Fruit fly (Drosophila melanogaster) whole organism, embryonic: ENCODE data around the gene mRpL30.

Experiments used
- Ada2b ChIP-seq: fragments of 200-800 bp; sonication (Bioruptor generic); IDR thresholded peaks from 2 replicates; pipeline ENCODE4 v1.3.6; 2022; ENCODE audit warnings: missing biosample characterization, missing genetic modification characterization
- Bgb ChIP-seq: fragments of 200-800 bp; sonication (Bioruptor generic); IDR thresholded peaks from 2 replicates; pipeline ENCODE4 v1.3.6; 2022; ENCODE audit warnings: missing biosample characterization, missing genetic modification characterization; ENCODE audit not compliant: partially characterized antibody
- CG14441 ChIP-seq: fragments of 200-800 bp; sonication (Bioruptor generic); IDR thresholded peaks from 2 replicates; pipeline ENCODE4 v1.3.6; 2022; ENCODE audit warnings: missing biosample characterization, missing genetic modification characterization
- CG1529 ChIP-seq: fragments of 200-800 bp; sonication (Bioruptor generic); optimal IDR thresholded peaks from 3 replicates; lab custom pipeline; 2018; ENCODE audit warnings: missing biosample characterization, missing genetic modification characterization
- CG15479 ChIP-seq: fragments of 200-800 bp; sonication (Bioruptor generic); optimal IDR thresholded peaks from 3 replicates; lab custom pipeline; 2019; ENCODE audit warnings: missing biosample characterization, mild to moderate bottlenecking, missing genetic modification characterization, moderate library complexity
- CG16779 ChIP-seq: fragments of 200-800 bp; sonication (Bioruptor generic); IDR thresholded peaks from 2 replicates; pipeline ENCODE4 v1.3.6; 2022; ENCODE audit warnings: missing biosample characterization, missing genetic modification characterization
- CG17328 ChIP-seq: fragments of 200-800 bp; sonication (Bioruptor generic); IDR thresholded peaks from 2 replicates; pipeline ENCODE4 v1.3.6; 2022; ENCODE audit warnings: missing biosample characterization, missing genetic modification characterization
- CG18476 ChIP-seq: fragments of 200-800 bp; sonication (Bioruptor generic); optimal IDR thresholded peaks from 2 replicates; lab custom pipeline; 2016; ENCODE audit warnings: missing biosample characterization, mild to moderate bottlenecking, missing genetic modification characterization
- CG31441 ChIP-seq: fragments of 200-800 bp; sonication (Bioruptor generic); IDR thresholded peaks from 2 replicates; pipeline ENCODE4 v1.3.6; 2022; ENCODE audit warnings: missing biosample characterization, missing genetic modification characterization
- CG33557 ChIP-seq: fragments of 200-800 bp; sonication (Bioruptor generic); optimal IDR thresholded peaks from 2 replicates; lab custom pipeline; 2019; ENCODE audit warnings: missing biosample characterization, mild to moderate bottlenecking, missing genetic modification characterization, moderate library complexity
- CG4424 ChIP-seq: fragments of 200-800 bp; sonication (Bioruptor generic); optimal IDR thresholded peaks from 3 replicates; lab custom pipeline; 2016; ENCODE audit warnings: missing biosample characterization, missing genetic modification characterization
- CG7271 ChIP-seq: fragments of 200-800 bp; sonication (Bioruptor generic); optimal IDR thresholded peaks from 2 replicates; lab custom pipeline; 2018; ENCODE audit warnings: missing biosample characterization, mild to moderate bottlenecking, missing genetic modification characterization, moderate library complexity
- CG7839 ChIP-seq: fragments of 200-800 bp; sonication (Bioruptor generic); optimal IDR thresholded peaks from 3 replicates; lab custom pipeline; 2018; ENCODE audit warnings: missing biosample characterization, mild to moderate bottlenecking, missing genetic modification characterization, moderate library complexity
- CG7928 ChIP-seq: fragments of 200-800 bp; sonication (Bioruptor generic); optimal IDR thresholded peaks from 2 replicates; lab custom pipeline; 2017; ENCODE audit warnings: missing biosample characterization, mild to moderate bottlenecking, missing genetic modification characterization
- CG7963 ChIP-seq: fragments of 200-800 bp; sonication (Bioruptor generic); IDR thresholded peaks from 3 replicates; pipeline ENCODE4 v1.3.6; 2022; ENCODE audit warnings: missing biosample characterization, missing genetic modification characterization; ENCODE audit not compliant: partially characterized antibody
- CG8290 ChIP-seq, 3 experiments: fragments of 200-800 bp; sonication (Bioruptor generic); optimal IDR thresholded peaks; 2 replicates each; lab custom pipeline; 2016 to 2019; ENCODE audit warnings: missing biosample characterization in 3 of 3, missing genetic modification characterization in 3 of 3, mild to moderate bottlenecking in 2 of 3, moderate library complexity in 1 of 3
- CG9932 ChIP-seq: fragments of 200-800 bp; sonication (Bioruptor generic); IDR thresholded peaks from 2 replicates; pipeline ENCODE4 v1.3.6; 2022; ENCODE audit warnings: missing biosample characterization, missing genetic modification characterization
- E2f1 ChIP-seq: fragments of 200-800 bp; sonication (Bioruptor generic); IDR thresholded peaks from 2 replicates; pipeline ENCODE4 v1.3.6; 2022; ENCODE audit warnings: missing biosample characterization, missing genetic modification characterization
- Fer1 ChIP-seq: fragments of 200-800 bp; sonication (Bioruptor generic); optimal IDR thresholded peaks from 2 replicates; lab custom pipeline; 2017; ENCODE audit warnings: missing biosample characterization, mild to moderate bottlenecking, missing genetic modification characterization
- Oli ChIP-seq: fragments of 200-800 bp; sonication (Bioruptor generic); optimal IDR thresholded peaks from 2 replicates; lab custom pipeline; 2018; ENCODE audit warnings: missing biosample characterization, mild to moderate bottlenecking, missing genetic modification characterization, moderate library complexity
- Pdp1 ChIP-seq, 2 experiments: fragments of 200-800 bp; sonication (Bioruptor generic); optimal IDR thresholded peaks; 3 replicates each; lab custom pipeline; 2016; ENCODE audit warnings: missing biosample characterization in 2 of 2, missing genetic modification characterization in 2 of 2, mild to moderate bottlenecking in 1 of 2, moderate library complexity in 1 of 2
- Rx ChIP-seq: fragments of 200-800 bp; sonication (Bioruptor generic); IDR thresholded peaks from 2 replicates; pipeline ENCODE4 v1.3.6; 2022; ENCODE audit warnings: missing biosample characterization, missing genetic modification characterization
- Side ChIP-seq: fragments of 200-800 bp; sonication (Bioruptor generic); optimal IDR thresholded peaks from 2 replicates; lab custom pipeline; 2016; ENCODE audit warnings: missing biosample characterization, missing genetic modification characterization
- Tbp ChIP-seq: fragments of >200 bp; optimal IDR thresholded peaks from 2 replicates; lab custom pipeline; 2018; ENCODE audit warnings: missing biosample characterization, missing genetic modification characterization
- Xbp1 ChIP-seq: fragments of 200-800 bp; sonication (Bioruptor generic); optimal IDR thresholded peaks from 3 replicates; lab custom pipeline; 2016; ENCODE audit warnings: missing biosample characterization, mild to moderate bottlenecking, missing genetic modification characterization
- bigmax ChIP-seq: fragments of 200-800 bp; sonication (Bioruptor generic); optimal IDR thresholded peaks from 2 replicates; lab custom pipeline; 2018; ENCODE audit warnings: missing biosample characterization, mild to moderate bottlenecking, missing genetic modification characterization
- cas ChIP-seq: fragments of 200-800 bp; sonication (Bioruptor generic); IDR thresholded peaks from 2 replicates; pipeline ENCODE4 v1.3.6; 2022; ENCODE audit warnings: missing biosample characterization, missing genetic modification characterization
- chn ChIP-seq: fragments of 200-800 bp; sonication (Bioruptor generic); optimal IDR thresholded peaks from 2 replicates; lab custom pipeline; 2016; ENCODE audit warnings: missing biosample characterization, missing genetic modification characterization
- crc ChIP-seq: fragments of 200-800 bp; sonication (Bioruptor generic); optimal IDR thresholded peaks from 2 replicates; lab custom pipeline; 2016; ENCODE audit warnings: missing biosample characterization, missing genetic modification characterization
- crp ChIP-seq, 2 experiments: fragments of 200-800 bp; sonication (Bioruptor generic); optimal IDR thresholded peaks; 2 replicates in 1 of 2; 3 replicates in 1 of 2; lab custom pipeline; 2017; ENCODE audit warnings: missing biosample characterization in 2 of 2, missing genetic modification characterization in 2 of 2, mild to moderate bottlenecking in 1 of 2, moderate library complexity in 1 of 2
- fd96Cb ChIP-seq: fragments of 200-800 bp; sonication (Bioruptor generic); optimal IDR thresholded peaks from 2 replicates; lab custom pipeline; 2018; ENCODE audit warnings: missing biosample characterization, mild to moderate bottlenecking, missing genetic modification characterization, moderate library complexity
- gro ChIP-seq: fragments of 200-800 bp; sonication (Bioruptor generic); optimal IDR thresholded peaks from 2 replicates; lab custom pipeline; 2016; ENCODE audit warnings: missing biosample characterization, missing genetic modification characterization
- h ChIP-seq: fragments of >200 bp; optimal IDR thresholded peaks from 2 replicates; lab custom pipeline; 2017
- hb ChIP-seq: fragments of 200-800 bp; sonication (Bioruptor generic); IDR thresholded peaks from 3 replicates; pipeline ENCODE4 v1.3.6; 2022; ENCODE audit warnings: missing biosample characterization, missing genetic modification characterization; ENCODE audit not compliant: partially characterized antibody
- hth ChIP-seq: fragments of >200 bp; optimal IDR thresholded peaks from 2 replicates; lab custom pipeline; 2017; ENCODE audit warnings: inconsistent platforms
- klu ChIP-seq: fragments of 200-800 bp; sonication (Bioruptor generic); IDR thresholded peaks from 2 replicates; pipeline ENCODE4 v1.3.6; 2022; ENCODE audit warnings: missing biosample characterization, missing genetic modification characterization
- knrl ChIP-seq: fragments of 200-800 bp; sonication (Bioruptor generic); IDR thresholded peaks from 3 replicates; pipeline ENCODE4 v1.3.6; 2022; ENCODE audit warnings: missing biosample characterization, missing genetic modification characterization; ENCODE audit not compliant: partially characterized antibody
- nerfin-1 ChIP-seq: fragments of 200-800 bp; sonication (Bioruptor generic); optimal IDR thresholded peaks from 3 replicates; lab custom pipeline; 2019; ENCODE audit warnings: missing biosample characterization, mild to moderate bottlenecking, missing genetic modification characterization, moderate library complexity
- nom ChIP-seq: fragments of 200-800 bp; sonication (Bioruptor generic); optimal IDR thresholded peaks from 2 replicates; lab custom pipeline; 2017; ENCODE audit warnings: missing biosample characterization, missing genetic modification characterization, mild to moderate bottlenecking, moderate library complexity, missing genetic modification reagents
- peb ChIP-seq: fragments of 200-800 bp; sonication (Bioruptor generic); IDR thresholded peaks from 2 replicates; pipeline ENCODE4 v1.3.6; 2022; ENCODE audit warnings: missing biosample characterization, missing genetic modification characterization
- pho ChIP-seq: fragments of 200-800 bp; sonication (Bioruptor generic); optimal IDR thresholded peaks from 2 replicates; lab custom pipeline; 2016; ENCODE audit warnings: missing biosample characterization, missing genetic modification characterization
- ranshi ChIP-seq: fragments of 200-800 bp; sonication (Bioruptor generic); IDR thresholded peaks from 2 replicates; pipeline ENCODE4 v1.3.6; 2022; ENCODE audit warnings: missing biosample characterization, missing genetic modification characterization
- sc ChIP-seq, 3 experiments: fragments of >200 bp in 2 of 3; fragments of 200-800 bp in 1 of 3; sonication (Bioruptor generic) in 1 of 3; optimal IDR thresholded peaks; 2 replicates in 2 of 3; 3 replicates in 1 of 3; lab custom pipeline; 2017; ENCODE audit warnings: mild to moderate bottlenecking in 1 of 3, missing biosample characterization in 1 of 3, missing genetic modification characterization in 1 of 3, missing genetic modification reagents in 1 of 3
- sens-2 ChIP-seq: fragments of 200-800 bp; sonication (Bioruptor generic); IDR thresholded peaks from 2 replicates; pipeline ENCODE4 v1.3.6; 2022; ENCODE audit warnings: missing biosample characterization, missing genetic modification characterization
- seq ChIP-seq: fragments of 200-800 bp; sonication (Bioruptor generic); IDR thresholded peaks from 2 replicates; pipeline ENCODE4 v1.3.6; 2022; ENCODE audit warnings: missing biosample characterization, missing genetic modification characterization
- sima ChIP-seq: fragments of 200-800 bp; sonication (Bioruptor generic); optimal IDR thresholded peaks from 2 replicates; lab custom pipeline; 2016; ENCODE audit warnings: missing biosample characterization, missing genetic modification characterization
- ssp ChIP-seq: fragments of 200-800 bp; sonication (Bioruptor generic); IDR thresholded peaks from 2 replicates; pipeline ENCODE4 v1.3.6; 2022; ENCODE audit warnings: missing biosample characterization, missing genetic modification characterization
- unpg ChIP-seq: fragments of 200-800 bp; sonication (Bioruptor generic); optimal IDR thresholded peaks from 3 replicates; lab custom pipeline; 2018; ENCODE audit warnings: missing biosample characterization, mild to moderate bottlenecking, missing genetic modification characterization, moderate library complexity
- zfh2 ChIP-seq: fragments of 200-800 bp; sonication (Bioruptor generic); optimal IDR thresholded peaks from 2 replicates; lab custom pipeline; 2016; ENCODE audit warnings: missing biosample characterization, missing genetic modification characterization

mRpL30 gene

DNA sequence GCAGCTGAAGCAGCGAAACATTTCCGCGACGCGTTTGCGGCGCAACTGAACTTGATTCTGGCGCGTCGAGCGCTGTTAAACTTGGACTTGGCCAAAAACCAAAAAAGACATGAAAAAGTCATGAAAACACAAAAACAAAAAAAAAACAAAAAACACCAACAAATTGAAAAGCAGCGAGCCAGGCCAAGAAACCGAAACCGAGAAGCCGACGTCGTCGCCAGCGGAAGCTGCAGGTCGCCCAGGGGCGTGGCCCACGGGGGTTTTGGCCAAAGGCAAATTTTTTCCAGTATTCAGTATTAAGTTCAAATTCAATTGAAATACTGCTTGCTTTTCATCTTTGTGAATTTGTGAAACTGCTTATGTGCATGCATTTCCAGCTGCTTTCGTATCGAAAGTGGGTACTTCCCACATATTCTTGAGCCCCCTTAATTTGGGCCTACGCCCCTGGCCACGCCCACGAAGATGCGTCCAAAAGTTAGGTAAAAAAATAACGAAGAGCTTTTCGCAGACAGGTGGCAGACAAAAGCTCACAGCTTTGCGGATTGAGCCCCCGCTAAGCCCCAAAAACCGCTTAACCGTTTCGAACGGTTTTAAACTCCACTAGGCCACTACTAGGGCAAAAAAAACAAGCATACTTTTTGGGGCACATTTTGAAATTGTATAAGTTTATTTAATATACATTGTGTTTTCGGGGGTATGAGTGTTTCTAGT is 19.1 kb downstream of the mRpL30 start, which contains the start of gene CG3009:
Gene CG3009, minus strand, starts transcription at position 51 of the 711 bp plus-strand sequence.
- TF ChIP-seq Xbp1 (GFP tag; lab: Kevin White, UChicago), result peak; percentile 98
- peak; percentile 92 for TF ChIP-seq sens-2 (GFP tag; lab: Robert Waterston, UW)
- TF ChIP-seq CG4424 (GFP tag; lab: Kevin White, UChicago), result peak; percentile 97
- TF ChIP-seq CG15479, result no peak
- peak; percentile 94 for TF ChIP-seq Rx
- no peak for TF ChIP-seq CG7963
- peak; percentile 94 for TF ChIP-seq CG1529 (GFP tag; lab: Kevin White, UChicago)
- TF ChIP-seq CG17328 (GFP tag; lab: Robert Waterston, UW), result peak; percentile 95
- TF ChIP-seq seq, result peak; percentile 98
- TF ChIP-seq CG8290 (GFP tag; optimal IDR thresholded peaks at IDR 0.05; lab: Kevin White, UChicago), result peak; percentile 90
- peak; percentile 78 to 98 for TF ChIP-seq CG8290 (tag; optimal IDR thresholded peaks at IDR 0.05; lab: Kevin White, UChicago)
- peak; percentile 94 for TF ChIP-seq nerfin-1
- TF ChIP-seq Side (GFP tag; lab: Kevin White, UChicago), result peak; percentile 98
- peak; percentile 98 for TF ChIP-seq klu (GFP tag; lab: Robert Waterston, UW)
- peak; percentile 99 for TF ChIP-seq CG9932 (GFP tag; lab: Robert Waterston, UW)
- peak; percentile 97 for TF ChIP-seq E2f1 (GFP tag; lab: Robert Waterston, UW)
- no peak for TF ChIP-seq hth (lab: Kevin White, UChicago)
- no peak for TF ChIP-seq sc (optimal IDR thresholded peaks at IDR 0.05; lab: Kevin White, UChicago)
- peak; percentile 89 for TF ChIP-seq sc (GFP tag; optimal IDR thresholded peaks at IDR 0.05; lab: Kevin White, UChicago)
- no peak for TF ChIP-seq hb (GFP tag; lab: Robert Waterston, UW)
- peak; percentile 98 for TF ChIP-seq CG7839
- peak; percentile 98 for TF ChIP-seq Ada2b
- TF ChIP-seq CG16779 (GFP tag; lab: Robert Waterston, UW), result peak; percentile 95
- TF ChIP-seq nom (GFP tag; lab: Kevin White, UChicago), result peak; percentile 96
- peak; percentile 97 for TF ChIP-seq Oli
- peak; percentile 92 for TF ChIP-seq sima (GFP tag; lab: Kevin White, UChicago)
- peak; percentile 98 for TF ChIP-seq ranshi (GFP tag; lab: Robert Waterston, UW)
- peak; percentile 95 for TF ChIP-seq fd96Cb (tag; lab: Kevin White, UChicago)
- TF ChIP-seq chn (GFP tag; lab: Kevin White, UChicago), result peak; percentile 98
- TF ChIP-seq crp (GFP tag; optimal IDR thresholded peaks at IDR 0.05; lab: Kevin White, UChicago), result peak in 1 of 2 experiments; percentile 67
- peak; percentile 79 for TF ChIP-seq CG33557 (GFP tag; lab: Kevin White, UChicago)
- TF ChIP-seq ssp (GFP tag; lab: Robert Waterston, UW), result peak; percentile 90
- peak; percentile 98 for TF ChIP-seq CG14441 (GFP tag; lab: Robert Waterston, UW)
- no peak for TF ChIP-seq h (lab: Kevin White, UChicago)
- TF ChIP-seq gro (GFP tag; lab: Kevin White, UChicago), result peak; percentile 98
- TF ChIP-seq crc (GFP tag; lab: Kevin White, UChicago), result peak; percentile 96
- peak; percentile 97 to 98 for TF ChIP-seq Pdp1 (GFP tag; optimal IDR thresholded peaks at IDR 0.05; lab: Kevin White, UChicago)
- peak; percentile 97 for TF ChIP-seq unpg
- TF ChIP-seq zfh2 (GFP tag; lab: Kevin White, UChicago), result peak; percentile 98
- peak; percentile 96 for TF ChIP-seq cas (GFP tag; lab: Robert Waterston, UW)
- peak; percentile 93 for TF ChIP-seq CG18476 (GFP tag; lab: Kevin White, UChicago)
- TF ChIP-seq Fer1 (GFP tag; lab: Kevin White, UChicago), result peak; percentile 99
- peak; percentile 96 for TF ChIP-seq CG31441 (GFP tag; lab: Robert Waterston, UW)
- TF ChIP-seq pho (GFP tag; lab: Kevin White, UChicago), result peak; percentile 98
- TF ChIP-seq peb (GFP tag; lab: Robert Waterston, UW), result peak; percentile 98
- TF ChIP-seq knrl (GFP tag; lab: Robert Waterston, UW), result peak; percentile 51; the same call in 1 of the 3 replicates
- peak; percentile 79 for TF ChIP-seq CG7928 (GFP tag; lab: Kevin White, UChicago)
- peak; percentile 46 for TF ChIP-seq bigmax (GFP tag; lab: Kevin White, UChicago)
- TF ChIP-seq Tbp (GFP tag; lab: Kevin White, UChicago), result no peak
- TF ChIP-seq CG7271 (tag; lab: Kevin White, UChicago), result peak; percentile 35
- TF ChIP-seq Bgb (GFP tag; lab: Robert Waterston, UW), result peak; percentile 29; the same call in 1 of the 2 replicates
